Worm (Caenorhabditis elegans) whole organism, late embryonic: ENCODE data around the gene sri-57.

Experiments
- C38D4.7 ChIP-seq: fragments of 200-800 bp; sonication (Bioruptor generic); optimal IDR thresholded peaks from 2 replicates; lab custom pipeline; 2018; ENCODE audit warnings: mild to moderate bottlenecking, missing genetic modification characterization, moderate library complexity, missing compliant biosample characterization
- F13H6.1 ChIP-seq: sonication (generic microtip); optimal IDR thresholded peaks from 2 replicates; lab custom pipeline; 2016; ENCODE audit warnings: missing genetic modification characterization, missing compliant biosample characterization
- ahr-1 ChIP-seq: sonication (generic microtip); optimal IDR thresholded peaks from 2 replicates; lab custom pipeline; 2016; ENCODE audit warnings: missing genetic modification characterization, missing compliant biosample characterization
- ama-1 ChIP-seq: fragments of 150-350 bp; optimal IDR thresholded peaks from 2 replicates; lab custom pipeline; 2014
- ceh-14 ChIP-seq: sonication (generic microtip); optimal IDR thresholded peaks from 2 replicates; lab custom pipeline; 2016; ENCODE audit warnings: missing genotype, missing genetic modification characterization, missing compliant biosample characterization
- ceh-18 ChIP-seq: sonication (generic microtip); optimal IDR thresholded peaks from 2 replicates; lab custom pipeline; 2016; ENCODE audit warnings: missing genetic modification characterization, missing compliant biosample characterization
- ceh-19 ChIP-seq: fragments of 200-800 bp; sonication (Bioruptor generic); optimal IDR thresholded peaks from 2 replicates; lab custom pipeline; 2018; ENCODE audit warnings: mild to moderate bottlenecking, missing genetic modification characterization, missing compliant biosample characterization
- ceh-22 ChIP-seq: sonication (generic microtip); optimal IDR thresholded peaks from 2 replicates; lab custom pipeline; 2017; ENCODE audit warnings: missing biosample characterization, missing genetic modification characterization
- ceh-24 ChIP-seq: sonication (generic microtip); optimal IDR thresholded peaks from 2 replicates; lab custom pipeline; 2016; ENCODE audit warnings: mild to moderate bottlenecking, missing genetic modification characterization, missing compliant biosample characterization
- ceh-30 ChIP-seq: fragments of 150-350 bp; optimal IDR thresholded peaks from 2 replicates; lab custom pipeline; 2014; ENCODE audit warnings: missing biosample characterization, missing genetic modification characterization
- ceh-31 ChIP-seq: sonication (generic microtip); optimal IDR thresholded peaks from 2 replicates; lab custom pipeline; 2016; ENCODE audit warnings: missing genetic modification characterization, missing compliant biosample characterization
- ceh-6 ChIP-seq: fragments of 200-800 bp; sonication (Bioruptor generic); optimal IDR thresholded peaks from 2 replicates; lab custom pipeline; 2018; ENCODE audit warnings: mild to moderate bottlenecking, missing genetic modification characterization, missing compliant biosample characterization
- ceh-9 ChIP-seq: sonication (generic microtip); optimal IDR thresholded peaks from 2 replicates; lab custom pipeline; 2016; ENCODE audit warnings: mild to moderate bottlenecking, missing genetic modification characterization, inconsistent platforms, missing compliant biosample characterization
- dmd-4 ChIP-seq: sonication (generic microtip); optimal IDR thresholded peaks from 2 replicates; lab custom pipeline; 2016; ENCODE audit warnings: borderline replicate concordance, missing genetic modification characterization, missing compliant biosample characterization
- dve-1 ChIP-seq: sonication (generic microtip); optimal IDR thresholded peaks from 2 replicates; lab custom pipeline; 2017; ENCODE audit warnings: antibody characterized with exemption, mild to moderate bottlenecking, missing genetic modification characterization, missing compliant biosample characterization
- ets-4 ChIP-seq: sonication (generic microtip); optimal IDR thresholded peaks from 2 replicates; lab custom pipeline; 2016; ENCODE audit warnings: missing genetic modification characterization, missing compliant biosample characterization
- eyg-1 ChIP-seq: sonication (generic microtip); optimal IDR thresholded peaks from 2 replicates; lab custom pipeline; 2016; ENCODE audit warnings: missing genotype, missing genetic modification characterization, missing compliant biosample characterization
- fax-1 ChIP-seq: sonication (generic microtip); optimal IDR thresholded peaks from 2 replicates; lab custom pipeline; 2016; ENCODE audit warnings: missing genotype, missing genetic modification characterization, missing compliant biosample characterization
- fkh-6 ChIP-seq: sonication (generic microtip); optimal IDR thresholded peaks from 2 replicates; lab custom pipeline; 2016; ENCODE audit warnings: missing genetic modification characterization, missing compliant biosample characterization
- hlh-15 ChIP-seq: sonication (generic microtip); optimal IDR thresholded peaks from 2 replicates; lab custom pipeline; 2016; ENCODE audit warnings: missing genetic modification characterization, missing compliant biosample characterization
- hlh-6 ChIP-seq: sonication (generic microtip); optimal IDR thresholded peaks from 2 replicates; lab custom pipeline; 2016; ENCODE audit warnings: missing genotype, missing genetic modification characterization, missing compliant biosample characterization
- lim-6 ChIP-seq: sonication (generic microtip); optimal IDR thresholded peaks from 2 replicates; lab custom pipeline; 2016; ENCODE audit warnings: missing genetic modification characterization, missing compliant biosample characterization
- lin-11 ChIP-seq: fragments of 200-800 bp; sonication (Bioruptor generic); optimal IDR thresholded peaks from 2 replicates; lab custom pipeline; 2018; ENCODE audit warnings: mild to moderate bottlenecking, missing genetic modification characterization, missing compliant biosample characterization
- mec-3 ChIP-seq: sonication (generic microtip); optimal IDR thresholded peaks from 2 replicates; lab custom pipeline; 2016; ENCODE audit warnings: borderline replicate concordance, missing genetic modification characterization, missing compliant biosample characterization
- nfya-1 ChIP-seq: sonication (generic microtip); optimal IDR thresholded peaks from 2 replicates; lab custom pipeline; 2017; ENCODE audit warnings: missing genetic modification characterization, mild to moderate bottlenecking, missing compliant biosample characterization, antibody characterized with exemption, moderate library complexity
- nhr-232 ChIP-seq: sonication (generic microtip); optimal IDR thresholded peaks from 2 replicates; lab custom pipeline; 2016; ENCODE audit warnings: missing genetic modification characterization, missing compliant biosample characterization
- pag-3 ChIP-seq: sonication (generic microtip); optimal IDR thresholded peaks from 2 replicates; lab custom pipeline; 2016; ENCODE audit warnings: missing compliant biosample characterization, missing genetic modification characterization, borderline replicate concordance
- pat-9 ChIP-seq: fragments of 200-800 bp; sonication (Bioruptor generic); optimal IDR thresholded peaks from 2 replicates; lab custom pipeline; 2018; ENCODE audit warnings: mild to moderate bottlenecking, missing genetic modification characterization, moderate library complexity, missing compliant biosample characterization
- pha-2 ChIP-seq: sonication (generic microtip); optimal IDR thresholded peaks from 2 replicates; lab custom pipeline; 2017; ENCODE audit warnings: mild to moderate bottlenecking, missing genetic modification characterization, missing compliant biosample characterization
- pha-4 ChIP-seq: fragments of 150-350 bp; optimal IDR thresholded peaks from 2 replicates; lab custom pipeline; 2018; ENCODE audit warnings: missing biosample characterization, missing genetic modification reagents, missing genetic modification characterization
- pqm-1 ChIP-seq: sonication (generic microtip); optimal IDR thresholded peaks from 2 replicates; lab custom pipeline; 2016; ENCODE audit warnings: missing genetic modification characterization, missing compliant biosample characterization
- pros-1 ChIP-seq: fragments of 150-350 bp; optimal IDR thresholded peaks from 2 replicates; lab custom pipeline; 2014; ENCODE audit warnings: missing biosample characterization, missing genetic modification reagents, missing genetic modification characterization
- ref-2 ChIP-seq: sonication (generic microtip); optimal IDR thresholded peaks from 2 replicates; lab custom pipeline; 2016; ENCODE audit warnings: missing genetic modification characterization, missing compliant biosample characterization
- sdc-2 ChIP-seq: sonication (generic microtip); optimal IDR thresholded peaks from 2 replicates; lab custom pipeline; 2016; ENCODE audit warnings: missing genotype, missing genetic modification characterization, missing compliant biosample characterization
- sox-4 ChIP-seq: sonication (generic microtip); optimal IDR thresholded peaks from 2 replicates; lab custom pipeline; 2017; ENCODE audit warnings: mild to moderate bottlenecking, missing genetic modification characterization, inconsistent platforms, missing compliant biosample characterization
- tbx-2 ChIP-seq: sonication (generic microtip); optimal IDR thresholded peaks from 2 replicates; lab custom pipeline; 2016; ENCODE audit warnings: missing genetic modification characterization, missing compliant biosample characterization
- tbx-7 ChIP-seq: sonication (generic microtip); optimal IDR thresholded peaks from 2 replicates; lab custom pipeline; 2016; ENCODE audit warnings: missing genotype, missing genetic modification characterization, missing compliant biosample characterization
- ttx-3 ChIP-seq: sonication (generic microtip); optimal IDR thresholded peaks from 2 replicates; lab custom pipeline; 2016; ENCODE audit warnings: missing genetic modification reagents, missing genetic modification characterization, missing compliant biosample characterization
- unc-42 ChIP-seq: sonication (generic microtip); optimal IDR thresholded peaks from 2 replicates; lab custom pipeline; 2016; ENCODE audit warnings: missing genotype, missing genetic modification characterization, missing compliant biosample characterization
- unc-55 ChIP-seq: sonication (generic microtip); optimal IDR thresholded peaks from 2 replicates; lab custom pipeline; 2017; ENCODE audit warnings: missing biosample characterization, missing genetic modification reagents, missing genetic modification characterization
- unc-86 ChIP-seq: sonication (generic microtip); optimal IDR thresholded peaks from 2 replicates; lab custom pipeline; 2016; ENCODE audit warnings: missing genetic modification characterization, missing compliant biosample characterization
- zip-5 ChIP-seq: sonication (generic microtip); optimal IDR thresholded peaks from 2 replicates; lab custom pipeline; 2016; ENCODE audit warnings: missing genetic modification characterization, missing compliant biosample characterization

Gene sri-57

DNA sequence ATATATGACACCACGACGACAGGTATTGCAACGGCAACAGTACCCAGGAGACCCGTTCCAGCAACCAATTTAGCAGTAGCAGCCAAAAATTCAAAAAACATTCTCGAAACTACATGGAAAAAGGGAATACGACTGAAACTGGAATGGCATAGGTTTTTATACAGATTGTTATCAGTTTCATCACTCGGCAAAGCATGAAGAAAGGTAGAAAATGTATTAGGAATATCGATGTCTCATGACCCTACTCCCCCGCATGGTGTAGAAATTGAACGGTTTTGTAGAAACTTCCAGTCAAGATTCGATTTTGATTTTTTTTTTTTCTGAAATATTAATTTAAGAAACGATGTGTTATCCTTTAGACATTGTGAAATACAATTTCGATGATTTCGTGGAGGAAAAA, 38.7 kb upstream of the sri-57 start, which contains the start of gene T05A8.2:
Gene T05A8.2, minus strand, starts transcription at position 101 of the 400 bp plus-strand sequence.
- no peak for TF ChIP-seq ama-1 (lab: Kevin White, UChicago)
- TF ChIP-seq ref-2 = no peak
- TF ChIP-seq ceh-24 (tag; lab: Kevin White, UChicago) = no peak
- TF ChIP-seq dmd-4 = no peak

DNA sequence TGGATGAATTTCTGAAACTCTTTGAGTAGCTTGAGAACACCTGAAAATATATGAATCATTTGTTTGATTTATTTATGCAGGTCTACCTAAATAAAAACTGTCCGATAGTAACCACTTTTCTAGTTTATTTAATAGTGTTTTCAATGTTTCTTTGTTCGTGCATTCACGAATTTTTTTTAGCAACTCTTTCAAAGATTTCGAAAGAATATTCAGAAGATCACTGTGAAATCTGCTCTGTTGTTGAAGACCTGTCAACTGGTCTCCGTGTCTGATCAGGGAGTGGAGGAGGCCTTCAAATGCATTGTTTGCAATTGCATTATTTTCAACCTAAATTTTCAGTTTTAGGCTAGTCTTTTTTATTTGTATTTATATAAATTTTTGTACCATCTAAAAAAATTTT, 37.7 kb upstream of the sri-57 start, which contains the start of gene T05A8.1:
Gene T05A8.1, minus strand, starts transcription at position 101 of the 400 bp plus-strand sequence.
- TF ChIP-seq ttx-3 (no peak), fkh-6 (tag; lab: Kevin White, UChicago) (no peak), zip-5 (tag; lab: Kevin White, UChicago) (no peak), nfya-1 (tag; lab: Kevin White, UChicago) (no peak), tbx-2 (tag; lab: Kevin White, UChicago) (no peak), dve-1 (no peak), C38D4.7 (GFP tag; lab: Kevin White, UChicago) (no peak), pqm-1 (tag; lab: Kevin White, UChicago) (no peak), sox-4 (no peak), ceh-22 (tag; lab: Kevin White, UChicago) (no peak), ceh-14 (tag; lab: Kevin White, UChicago) (no peak), ref-2 (no peak), ceh-18 (no peak), ahr-1 (tag; lab: Kevin White, UChicago) (no peak), unc-55 (GFP tag; lab: Kevin White, UChicago) (no peak), sdc-2 (no peak), ceh-9 (tag; lab: Kevin White, UChicago) (no peak), unc-86 (tag; lab: Kevin White, UChicago) (no peak), lim-6 (no peak), hlh-6 (tag; lab: Kevin White, UChicago) (no peak)

DNA sequence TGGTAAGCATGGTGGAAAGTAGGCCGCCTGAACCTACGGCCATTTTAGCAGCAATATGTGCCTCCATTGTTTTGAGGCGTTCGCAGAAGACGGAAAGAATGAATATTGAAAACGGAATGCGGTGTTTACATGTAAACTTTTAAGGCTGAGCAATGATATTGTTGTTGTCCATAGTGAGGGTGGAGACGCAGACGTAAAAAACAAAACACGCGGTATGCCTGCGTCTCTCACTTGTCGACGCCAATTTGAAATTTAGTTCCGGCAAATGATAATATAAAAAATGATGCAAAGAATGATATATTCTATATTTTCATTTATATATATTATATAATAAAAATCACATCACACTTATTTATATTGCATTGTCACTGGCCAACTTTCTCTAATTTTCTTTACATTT, 35.7 kb upstream of the sri-57 start, which contains the start of gene Y47G7B.2:
Gene Y47G7B.2, minus strand, starts transcription at position 143 of the 400 bp plus-strand sequence.
- no peak for TF ChIP-seq F13H6.1 (tag; lab: Kevin White, UChicago)
- no peak for TF ChIP-seq sdc-2
- TF ChIP-seq lin-11 (tag; lab: Kevin White, UChicago) = no peak
- no peak for TF ChIP-seq tbx-2 (tag; lab: Kevin White, UChicago)
- TF ChIP-seq unc-86 (tag; lab: Kevin White, UChicago) = no peak
- TF ChIP-seq tbx-7 (tag; lab: Kevin White, UChicago) = no peak
- TF ChIP-seq sox-4 = no peak
- no peak for TF ChIP-seq nhr-232 (tag; lab: Kevin White, UChicago)
- no peak for TF ChIP-seq pha-2
- no peak for TF ChIP-seq ref-2
- TF ChIP-seq ceh-24 (tag; lab: Kevin White, UChicago) = no peak
- TF ChIP-seq unc-42 (tag; lab: Kevin White, UChicago) = no peak
- no peak for TF ChIP-seq pros-1 (tag; lab: Kevin White, UChicago)
- TF ChIP-seq pat-9 (tag; lab: Kevin White, UChicago) = no peak
- TF ChIP-seq ttx-3 = no peak
- TF ChIP-seq unc-55 (GFP tag; lab: Kevin White, UChicago) = no peak
- TF ChIP-seq ceh-31 = no peak
- no peak for TF ChIP-seq lim-6

DNA sequence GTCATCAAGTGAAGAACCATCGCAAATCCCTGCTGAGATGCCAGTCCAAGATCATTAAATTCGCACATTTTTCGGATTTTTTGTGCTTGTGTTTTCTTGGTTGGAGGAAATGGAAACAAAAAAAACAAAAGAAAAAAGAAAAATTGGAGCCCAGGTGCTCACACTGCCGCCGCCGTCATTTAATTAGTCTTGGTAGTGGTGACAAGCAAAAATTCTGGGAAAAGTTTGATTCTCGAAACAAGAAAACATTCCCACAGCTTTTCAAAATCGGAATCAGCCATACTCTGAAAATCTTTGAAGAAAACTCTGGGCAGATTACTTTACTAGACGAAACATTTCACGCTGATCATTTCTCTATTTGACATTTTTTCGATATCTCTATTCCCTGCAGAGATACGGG, 33.0 kb upstream of the sri-57 start, which contains the start of gene srh-128:
Gene srh-128, minus strand, starts transcription at position 101 of the 400 bp plus-strand sequence.
- TF ChIP-seq dmd-4 = no peak
- no peak for TF ChIP-seq ets-4 (tag; lab: Kevin White, UChicago)
- no peak for TF ChIP-seq C38D4.7 (GFP tag; lab: Kevin White, UChicago)
- TF ChIP-seq dve-1 = no peak
- TF ChIP-seq eyg-1 = no peak
- TF ChIP-seq mec-3 = no peak
- TF ChIP-seq ceh-19 (GFP tag; lab: Kevin White, UChicago) = no peak
- no peak for TF ChIP-seq ceh-31
- no peak for TF ChIP-seq unc-55 (GFP tag; lab: Kevin White, UChicago)
- no peak for TF ChIP-seq fax-1 (tag; lab: Kevin White, UChicago)
- TF ChIP-seq fkh-6 (tag; lab: Kevin White, UChicago) = no peak
- TF ChIP-seq ceh-30 = no peak
- TF ChIP-seq pha-4 = no peak
- TF ChIP-seq pag-3 (tag; lab: Kevin White, UChicago) = no peak
- no peak for TF ChIP-seq ceh-6
- TF ChIP-seq hlh-15 = no peak
- TF ChIP-seq lim-6 = no peak
- no peak for TF ChIP-seq unc-86 (tag; lab: Kevin White, UChicago)
